Worm (Caenorhabditis elegans): Measurements from ENCODE around the gene mpz-1.

DNA sequence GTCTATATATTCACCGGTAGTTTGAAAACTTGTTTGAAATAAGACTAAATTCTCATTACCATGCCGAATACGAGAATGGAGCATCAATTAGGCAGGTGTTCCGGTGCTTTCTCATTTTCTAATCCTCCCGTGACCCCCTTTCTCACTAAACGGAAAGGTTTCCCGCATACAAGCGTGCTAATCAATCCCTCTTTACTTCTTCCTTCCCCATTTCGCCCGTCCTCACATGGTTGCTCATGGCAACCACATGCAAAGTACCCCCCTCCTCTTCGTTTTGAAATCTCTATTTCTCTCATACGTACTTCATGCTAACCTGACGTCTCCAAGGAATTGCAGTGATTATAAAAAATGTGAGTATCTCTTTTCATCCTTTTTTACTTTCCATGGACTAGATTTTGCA is 58.0 kb downstream of the mpz-1 start, which contains the start of gene mks-5:
- TF ChIP-seq fos-1 (tag; optimal IDR thresholded peaks at IDR 0.05) (no peak), blmp-1 (tag; optimal IDR thresholded peaks at IDR 0.05; ENCODE audit: insufficient read depth) (no peak), lin-39 (tag; optimal IDR thresholded peaks at IDR 0.05) (no peak), nhr-11 (tag; optimal IDR thresholded peaks at IDR 0.05) (no peak)
